Fruit fly (Drosophila melanogaster) whole organism, embryonic: ENCODE results near the gene Ac13E.
A peak's percentile ranks its signal among the peaks of the same experiment; 100 is the strongest.

Experiments used
- Abd-B ChIP-seq: fragments of 200-800 bp; sonication (Bioruptor generic); optimal IDR thresholded peaks from 2 replicates; lab custom pipeline; 2018; ENCODE audit warnings: missing biosample characterization, mild to moderate bottlenecking, missing genetic modification characterization, moderate library complexity
- Atf3 ChIP-seq: fragments of 200-800 bp; sonication (Bioruptor generic); optimal IDR thresholded peaks from 3 replicates; lab custom pipeline; 2016; ENCODE audit warnings: missing biosample characterization, missing genetic modification characterization
- B-H2 ChIP-seq: fragments of 200-800 bp; sonication (Bioruptor generic); optimal IDR thresholded peaks from 2 replicates; lab custom pipeline; 2018; ENCODE audit warnings: missing biosample characterization, mild to moderate bottlenecking, missing genetic modification characterization
- C15 ChIP-seq: fragments of 200-800 bp; sonication (Bioruptor generic); IDR thresholded peaks from 3 replicates; pipeline ENCODE4 v1.3.6; 2022; ENCODE audit warnings: missing biosample characterization, missing genetic modification characterization
- CG10565 ChIP-seq: fragments of 200-800 bp; sonication (Bioruptor generic); optimal IDR thresholded peaks from 3 replicates; lab custom pipeline; 2016; ENCODE audit warnings: missing biosample characterization, mild to moderate bottlenecking, missing genetic modification characterization
- CG10959 ChIP-seq: fragments of 200-800 bp; sonication (Bioruptor generic); IDR thresholded peaks from 2 replicates; pipeline ENCODE4 v1.3.6; 2022; ENCODE audit warnings: missing biosample characterization, missing genetic modification characterization
- CG11695 ChIP-seq: fragments of 200-800 bp; sonication (Bioruptor generic); IDR thresholded peaks from 3 replicates; pipeline ENCODE4 v1.3.6; 2022; ENCODE audit warnings: missing biosample characterization, missing genetic modification characterization
- CG13624 ChIP-seq: fragments of 200-800 bp; sonication (Bioruptor generic); optimal IDR thresholded peaks from 2 replicates; lab custom pipeline; 2016; ENCODE audit warnings: missing biosample characterization, missing genetic modification characterization
- CG18262 ChIP-seq: fragments of 200-800 bp; optimal IDR thresholded peaks from 3 replicates; lab custom pipeline; 2019; ENCODE audit warnings: missing biosample characterization, mild to moderate bottlenecking, missing genetic modification characterization, moderate library complexity
- CG2199 ChIP-seq: fragments of 200-800 bp; sonication (Bioruptor generic); IDR thresholded peaks from 3 replicates; pipeline ENCODE4 v1.3.6; 2022; ENCODE audit warnings: missing biosample characterization, missing genetic modification characterization
- CG2202 ChIP-seq: fragments of 200-800 bp; sonication (Bioruptor generic); optimal IDR thresholded peaks from 2 replicates; lab custom pipeline; 2018; ENCODE audit warnings: missing biosample characterization, mild to moderate bottlenecking, missing genetic modification characterization
- CG2678 ChIP-seq: fragments of 200-800 bp; sonication (Bioruptor generic); optimal IDR thresholded peaks from 3 replicates; lab custom pipeline; 2019; ENCODE audit warnings: missing biosample characterization, mild to moderate bottlenecking, missing genetic modification characterization, moderate library complexity
- CG30020 ChIP-seq: fragments of 200-800 bp; optimal IDR thresholded peaks from 2 replicates; lab custom pipeline; 2019; ENCODE audit warnings: missing biosample characterization, mild to moderate bottlenecking, missing genetic modification characterization, moderate library complexity
- CG33213 ChIP-seq: fragments of 200-800 bp; sonication (Bioruptor generic); optimal IDR thresholded peaks from 3 replicates; lab custom pipeline; 2016; ENCODE audit warnings: missing biosample characterization, missing genetic modification characterization
- CG3726 ChIP-seq: fragments of 200-800 bp; sonication (Bioruptor generic); IDR thresholded peaks from 3 replicates; pipeline ENCODE4, ENCODE4 v1.3.6; 2022; ENCODE audit warnings: missing biosample characterization, missing genetic modification characterization
- CG4360 ChIP-seq: fragments of 200-800 bp; sonication (Bioruptor generic); IDR thresholded peaks from 2 replicates; pipeline ENCODE4 v1.3.6; 2022; ENCODE audit warnings: missing biosample characterization, missing genetic modification characterization
- CG4854 ChIP-seq: fragments of 200-800 bp; sonication (Bioruptor generic); optimal IDR thresholded peaks from 2 replicates; lab custom pipeline; 2016; ENCODE audit warnings: missing biosample characterization, missing genetic modification characterization, inconsistent platforms
- CG6689 ChIP-seq: fragments of 200-800 bp; sonication (Bioruptor generic); IDR thresholded peaks from 2 replicates; pipeline ENCODE4 v1.3.6; 2022; ENCODE audit warnings: missing biosample characterization, missing genetic modification characterization
- CG8388 ChIP-seq: fragments of 200-800 bp; sonication (Bioruptor generic); optimal IDR thresholded peaks from 2 replicates; lab custom pipeline; 2019; ENCODE audit warnings: missing biosample characterization, mild to moderate bottlenecking, missing genetic modification characterization, moderate library complexity
- CkIIα-i1 ChIP-seq: fragments of 200-800 bp; sonication (Bioruptor generic); IDR thresholded peaks from 2 replicates; pipeline ENCODE4 v1.3.6; 2022; ENCODE audit warnings: missing biosample characterization, missing genetic modification characterization
- Doc2 ChIP-seq: fragments of 200-800 bp; sonication (Bioruptor generic); IDR thresholded peaks from 2 replicates; pipeline ENCODE4 v1.3.6; 2022; ENCODE audit warnings: missing biosample characterization, missing genetic modification characterization
- Eip74EF ChIP-seq, 2 experiments: fragments of 200-800 bp in 1 of 2; fragments of >200 bp in 1 of 2; sonication (Bioruptor generic) in 1 of 2; optimal IDR thresholded peaks; 2 replicates each; lab custom pipeline; 2017 to 2019; ENCODE audit warnings: missing biosample characterization in 2 of 2, missing genetic modification characterization in 2 of 2, mild to moderate bottlenecking in 1 of 2, moderate library complexity in 1 of 2
- Hsf ChIP-seq: fragments of 200-800 bp; sonication (Bioruptor generic); optimal IDR thresholded peaks from 3 replicates; lab custom pipeline; 2016; ENCODE audit warnings: missing biosample characterization, missing genetic modification characterization
- Max ChIP-seq: fragments of 200-800 bp; sonication (Bioruptor generic); optimal IDR thresholded peaks from 2 replicates; lab custom pipeline; 2016; ENCODE audit warnings: missing biosample characterization, mild to moderate bottlenecking, missing genetic modification characterization
- NFAT ChIP-seq: fragments of 200-800 bp; sonication (Bioruptor generic); IDR thresholded peaks from 2 replicates; pipeline ENCODE4 v1.3.6; 2022; ENCODE audit warnings: missing biosample characterization, missing genetic modification characterization
- Optix ChIP-seq: fragments of 200-800 bp; sonication (Bioruptor generic); IDR thresholded peaks from 3 replicates; pipeline ENCODE4 v1.3.6; 2022; ENCODE audit warnings: missing biosample characterization, missing genetic modification characterization
- Vsx1 ChIP-seq: fragments of 200-800 bp; sonication (Bioruptor generic); optimal IDR thresholded peaks from 2 replicates; lab custom pipeline; 2017; ENCODE audit warnings: missing biosample characterization, mild to moderate bottlenecking, missing genetic modification characterization, missing genetic modification reagents
- cg ChIP-seq: fragments of 200-800 bp; sonication (Bioruptor generic); optimal IDR thresholded peaks from 3 replicates; lab custom pipeline; 2019; ENCODE audit warnings: missing biosample characterization, mild to moderate bottlenecking, missing genetic modification characterization, moderate library complexity
- cwo ChIP-seq: fragments of 200-800 bp; sonication (Bioruptor generic); optimal IDR thresholded peaks from 3 replicates; lab custom pipeline; 2017; ENCODE audit warnings: missing biosample characterization, missing genetic modification characterization, mild to moderate bottlenecking, moderate library complexity, missing genetic modification reagents
- dan ChIP-seq: fragments of 200-800 bp; sonication (Bioruptor generic); IDR thresholded peaks from 2 replicates; pipeline ENCODE4 v1.3.6; 2022; ENCODE audit warnings: missing biosample characterization, missing genetic modification characterization
- dimm ChIP-seq: fragments of 200-800 bp; sonication (Bioruptor generic); IDR thresholded peaks from 2 replicates; pipeline ENCODE4 v1.3.6; 2022; ENCODE audit warnings: missing biosample characterization, missing genetic modification characterization
- dm ChIP-seq: fragments of 200-800 bp; sonication (Bioruptor generic); optimal IDR thresholded peaks from 3 replicates; lab custom pipeline; 2016; ENCODE audit warnings: missing biosample characterization, missing genetic modification characterization
- dmrt11E ChIP-seq: fragments of 200-800 bp; sonication (Bioruptor generic); optimal IDR thresholded peaks from 3 replicates; lab custom pipeline; 2018; ENCODE audit warnings: missing biosample characterization, mild to moderate bottlenecking, missing genetic modification characterization, moderate library complexity
- exex ChIP-seq: fragments of 200-800 bp; sonication (Bioruptor generic); optimal IDR thresholded peaks from 4 replicates; lab custom pipeline; 2018; ENCODE audit warnings: missing biosample characterization, mild to moderate bottlenecking, missing genetic modification characterization, moderate library complexity
- fru ChIP-seq: fragments of >200 bp; optimal IDR thresholded peaks from 2 replicates; lab custom pipeline; 2017
- gfzf ChIP-seq: fragments of 200-800 bp; sonication (Bioruptor generic); optimal IDR thresholded peaks from 2 replicates; lab custom pipeline; 2016; ENCODE audit warnings: missing biosample characterization, mild to moderate bottlenecking, missing genetic modification characterization, moderate library complexity
- grau ChIP-seq: fragments of 200-800 bp; optimal IDR thresholded peaks from 3 replicates; lab custom pipeline; 2019; ENCODE audit warnings: missing biosample characterization, mild to moderate bottlenecking, missing genetic modification characterization, moderate library complexity
- kni ChIP-seq: fragments of 200-800 bp; sonication (Bioruptor generic); optimal IDR thresholded peaks from 3 replicates; lab custom pipeline; 2017; ENCODE audit warnings: mild to moderate bottlenecking, missing biosample characterization, missing genetic modification reagents, missing genetic modification characterization
- lab ChIP-seq: fragments of 200-800 bp; sonication (Bioruptor generic); optimal IDR thresholded peaks from 3 replicates; lab custom pipeline; 2017; ENCODE audit warnings: missing biosample characterization, missing genetic modification characterization, mild to moderate bottlenecking, moderate library complexity, missing genetic modification reagents
- maf-S ChIP-seq: fragments of 200-800 bp; sonication (Bioruptor generic); optimal IDR thresholded peaks from 2 replicates; lab custom pipeline; 2016; ENCODE audit warnings: missing biosample characterization, missing genetic modification characterization
- nmo ChIP-seq: fragments of 200-800 bp; sonication (Bioruptor generic); optimal IDR thresholded peaks from 2 replicates; lab custom pipeline; 2018; ENCODE audit warnings: missing biosample characterization, mild to moderate bottlenecking, missing genetic modification characterization, moderate library complexity
- psq ChIP-seq: fragments of 200-800 bp; sonication (Bioruptor generic); optimal IDR thresholded peaks from 2 replicates; lab custom pipeline; 2017; ENCODE audit warnings: missing biosample characterization, missing genetic modification characterization
- rib ChIP-seq: fragments of 200-800 bp; sonication (Bioruptor generic); IDR thresholded peaks from 2 replicates; pipeline ENCODE4 v1.3.6; 2022; ENCODE audit warnings: missing biosample characterization, missing genetic modification characterization
- row ChIP-seq: fragments of 200-800 bp; sonication (Bioruptor generic); IDR thresholded peaks from 3 replicates; pipeline ENCODE4 v1.3.6; 2022; ENCODE audit warnings: missing biosample characterization, missing genetic modification characterization
- tap ChIP-seq: fragments of 200-800 bp; optimal IDR thresholded peaks from 3 replicates; lab custom pipeline; 2019; ENCODE audit warnings: missing biosample characterization, mild to moderate bottlenecking, missing genetic modification characterization, moderate library complexity
- twi ChIP-seq: fragments of 200-800 bp; optimal IDR thresholded peaks from 2 replicates; lab custom pipeline; 2019; ENCODE audit warnings: missing biosample characterization, mild to moderate bottlenecking, missing genetic modification characterization, moderate library complexity
- zen2 ChIP-seq: fragments of 200-800 bp; sonication (Bioruptor generic); IDR thresholded peaks from 3 replicates; pipeline ENCODE4 v1.3.6; 2022; ENCODE audit warnings: missing biosample characterization, missing genetic modification characterization; ENCODE audit not compliant: partially characterized antibody

Gene Ac13E

DNA sequence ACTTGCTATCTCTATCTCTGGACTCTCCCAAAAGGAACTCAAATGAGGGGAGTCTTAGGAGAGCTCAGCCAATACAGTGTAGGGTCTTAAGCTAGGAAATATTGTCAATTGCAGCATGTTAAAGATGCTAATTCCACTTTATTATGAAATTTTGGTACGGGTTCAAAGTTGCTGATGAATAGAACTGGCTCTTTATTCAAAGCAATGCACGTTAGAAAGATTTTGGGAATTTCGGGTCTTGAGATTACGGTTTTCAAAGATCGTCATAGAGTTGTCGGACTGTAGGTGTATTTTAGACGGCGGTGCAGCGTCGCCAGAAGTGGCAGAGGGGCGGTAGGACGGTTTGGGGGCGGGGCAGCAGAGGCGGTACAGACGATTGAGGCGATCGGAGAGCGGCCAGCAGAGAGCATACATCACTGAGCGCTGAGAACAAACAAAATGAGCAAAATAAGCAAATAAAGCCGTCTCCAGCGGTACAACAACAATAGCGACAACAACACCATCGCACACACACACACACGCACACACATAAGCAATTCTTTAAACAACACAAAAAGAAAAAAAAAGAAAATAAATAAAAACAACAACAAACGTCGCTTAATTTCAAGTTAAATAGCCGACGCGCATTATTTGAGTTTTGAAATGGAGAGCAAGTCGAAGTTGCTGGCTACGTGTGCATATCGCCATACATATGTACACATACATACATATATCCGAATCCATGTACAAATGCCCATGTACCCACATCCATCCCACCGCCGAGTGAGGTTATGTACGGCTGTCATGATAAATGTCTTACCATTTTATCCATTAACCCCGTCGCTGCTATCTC lies 56.4 kb downstream of the Ac13E start (continued):
- TF ChIP-seq CG2202 (tag; lab: Kevin White, UChicago) = peak; percentile 51
- TF ChIP-seq, all 482 proteins: peak for 68

- TF ChIP-seq CG3726 (no peak), CG4854 (no peak), twi (peak; percentile 24), Atf3 (GFP tag; lab: Kevin White, UChicago) (no peak), B-H2 (no peak), grau (tag; lab: Kevin White, UChicago) (peak; percentile 12), dimm (GFP tag; lab: Robert Waterston, UW) (no peak), Doc2 (GFP tag; lab: Robert Waterston, UW) (no peak), dmrt11E (tag; lab: Kevin White, UChicago) (no peak), rib (GFP tag; lab: Robert Waterston, UW) (no peak), dan (GFP tag; lab: Robert Waterston, UW) (no peak), CG2678 (peak; percentile 0), fru (lab: Kevin White, UChicago) (no peak), psq (GFP tag; lab: Kevin White, UChicago) (no peak), Vsx1 (GFP tag; lab: Kevin White, UChicago) (peak; percentile 70), lab (GFP tag; lab: Kevin White, UChicago) (peak; percentile 31), zen2 (GFP tag; lab: Robert Waterston, UW) (no peak), nmo (no peak), Abd-B (GFP tag; lab: Kevin White, UChicago) (no peak), cwo (GFP tag; lab: Kevin White, UChicago) (no peak), Max (no peak), CG18262 (tag; lab: Kevin White, UChicago) (no peak), CG4360 (GFP tag; lab: Robert Waterston, UW) (no peak), CG33213 (GFP tag; lab: Kevin White, UChicago) (no peak), Hsf (GFP tag; lab: Kevin White, UChicago) (no peak), cg (GFP tag; lab: Kevin White, UChicago) (peak; percentile 29), dm (GFP tag; lab: Kevin White, UChicago) (no peak), CG11695 (GFP tag; lab: Robert Waterston, UW) (no peak), CkIIα-i1 (GFP tag; lab: Robert Waterston, UW) (no peak), CG6689 (GFP tag; lab: Robert Waterston, UW) (no peak), CG10959 (GFP tag; lab: Robert Waterston, UW) (no peak), CG2199 (GFP tag; lab: Robert Waterston, UW) (no peak), kni (GFP tag; lab: Kevin White, UChicago) (peak; percentile 9), Eip74EF (GFP tag; optimal IDR thresholded peaks at IDR 0.05; lab: Kevin White, UChicago) (no peak), CG30020 (no peak), exex (tag; lab: Kevin White, UChicago) (peak; percentile 59), gfzf (GFP tag; lab: Kevin White, UChicago) (no peak), CG13624 (GFP tag; lab: Kevin White, UChicago) (no peak), C15 (no peak), Optix (GFP tag; lab: Robert Waterston, UW) (no peak), CG8388 (GFP tag; lab: Kevin White, UChicago) (no peak), row (GFP tag; lab: Robert Waterston, UW) (no peak), NFAT (GFP tag; lab: Robert Waterston, UW) (no peak), tap (tag; lab: Kevin White, UChicago) (no peak), maf-S (GFP tag; lab: Kevin White, UChicago) (no peak), CG10565 (no peak)
These were observed 57.2 kb downstream of the Ac13E start for dm6 chrX:15496651-15497409.
